Worm (Caenorhabditis elegans) whole organism, late embryonic: ENCODE data around the gene F32D8.11.

ENCODE experiments used
- C08G9.2 ChIP-seq: sonication (generic microtip); optimal IDR thresholded peaks from 2 replicates; lab custom pipeline; 2016; ENCODE audit warnings: mild to moderate bottlenecking, missing genetic modification characterization, moderate library complexity, missing compliant biosample characterization
- T23F11.4 ChIP-seq: fragments of 200-800 bp; sonication (Bioruptor generic); optimal IDR thresholded peaks from 2 replicates; lab custom pipeline; 2018; ENCODE audit warnings: mild to moderate bottlenecking, missing genetic modification characterization, missing compliant biosample characterization
- Y22D7AL.16 ChIP-seq: sonication (generic microtip); optimal IDR thresholded peaks from 2 replicates; lab custom pipeline; 2016; ENCODE audit warnings: missing genetic modification characterization, missing compliant biosample characterization
- ama-1 ChIP-seq: fragments of 150-350 bp; optimal IDR thresholded peaks from 2 replicates; lab custom pipeline; 2014
- ceh-2 ChIP-seq: sonication (generic microtip); optimal IDR thresholded peaks from 2 replicates; lab custom pipeline; 2016; ENCODE audit warnings: missing genotype, missing genetic modification characterization, missing compliant biosample characterization
- ceh-31 ChIP-seq: sonication (generic microtip); optimal IDR thresholded peaks from 2 replicates; lab custom pipeline; 2016; ENCODE audit warnings: missing genetic modification characterization, missing compliant biosample characterization
- ceh-45 ChIP-seq: fragments of 200-800 bp; sonication (Bioruptor generic); IDR thresholded peaks from 2 replicates; pipeline ENCODE4 v1.3.6; 2022; ENCODE audit warnings: missing genetic modification reagents, missing genetic modification characterization, missing compliant biosample characterization
- ceh-9 ChIP-seq: sonication (generic microtip); optimal IDR thresholded peaks from 2 replicates; lab custom pipeline; 2016; ENCODE audit warnings: mild to moderate bottlenecking, missing genetic modification characterization, inconsistent platforms, missing compliant biosample characterization
- elt-2 ChIP-seq: sonication (generic microtip); optimal IDR thresholded peaks from 2 replicates; lab custom pipeline; 2016; ENCODE audit warnings: missing genetic modification reagents, missing genetic modification characterization, missing compliant biosample characterization
- elt-4 ChIP-seq: sonication (generic microtip); optimal IDR thresholded peaks from 2 replicates; lab custom pipeline; 2016; ENCODE audit warnings: missing genetic modification characterization, missing compliant biosample characterization
- ets-4 ChIP-seq: sonication (generic microtip); optimal IDR thresholded peaks from 2 replicates; lab custom pipeline; 2016; ENCODE audit warnings: missing genetic modification characterization, missing compliant biosample characterization
- fax-1 ChIP-seq: sonication (generic microtip); optimal IDR thresholded peaks from 2 replicates; lab custom pipeline; 2016; ENCODE audit warnings: missing genotype, missing genetic modification characterization, missing compliant biosample characterization
- fkh-10 ChIP-seq: fragments of 150-350 bp; optimal IDR thresholded peaks from 2 replicates; lab custom pipeline; 2014; ENCODE audit warnings: missing biosample characterization, missing genetic modification reagents, missing genetic modification characterization
- gmeb-2 ChIP-seq: sonication (generic microtip); optimal IDR thresholded peaks from 2 replicates; lab custom pipeline; 2016; ENCODE audit warnings: missing genetic modification characterization, inconsistent platforms, missing compliant biosample characterization
- hlh-13 ChIP-seq: fragments of 200-800 bp; sonication (Bioruptor generic); optimal IDR thresholded peaks from 2 replicates; lab custom pipeline; 2018; ENCODE audit warnings: mild to moderate bottlenecking, missing genetic modification characterization, missing compliant biosample characterization
- hlh-15 ChIP-seq: sonication (generic microtip); optimal IDR thresholded peaks from 2 replicates; lab custom pipeline; 2016; ENCODE audit warnings: missing genetic modification characterization, missing compliant biosample characterization
- hlh-6 ChIP-seq: sonication (generic microtip); optimal IDR thresholded peaks from 2 replicates; lab custom pipeline; 2016; ENCODE audit warnings: missing genotype, missing genetic modification characterization, missing compliant biosample characterization
- odd-2 ChIP-seq: sonication (generic microtip); optimal IDR thresholded peaks from 2 replicates; lab custom pipeline; 2017; ENCODE audit warnings: antibody characterized with exemption, mild to moderate bottlenecking, missing genetic modification characterization, missing compliant biosample characterization
- pha-2 ChIP-seq: sonication (generic microtip); optimal IDR thresholded peaks from 2 replicates; lab custom pipeline; 2017; ENCODE audit warnings: mild to moderate bottlenecking, missing genetic modification characterization, missing compliant biosample characterization
- pha-4 ChIP-seq: fragments of 150-350 bp; optimal IDR thresholded peaks from 2 replicates; lab custom pipeline; 2018; ENCODE audit warnings: missing biosample characterization, missing genetic modification reagents, missing genetic modification characterization
- pqm-1 ChIP-seq: sonication (generic microtip); optimal IDR thresholded peaks from 2 replicates; lab custom pipeline; 2016; ENCODE audit warnings: missing genetic modification characterization, missing compliant biosample characterization
- ref-2 ChIP-seq: sonication (generic microtip); optimal IDR thresholded peaks from 2 replicates; lab custom pipeline; 2016; ENCODE audit warnings: missing genetic modification characterization, missing compliant biosample characterization
- sdc-2 ChIP-seq: sonication (generic microtip); optimal IDR thresholded peaks from 2 replicates; lab custom pipeline; 2016; ENCODE audit warnings: missing genotype, missing genetic modification characterization, missing compliant biosample characterization
- sox-2 ChIP-seq: fragments of 200-800 bp; sonication (Bioruptor generic); IDR thresholded peaks from 2 replicates; pipeline ENCODE4 v1.3.6; 2022; ENCODE audit warnings: missing genetic modification reagents, missing genetic modification characterization, missing compliant biosample characterization
- tbx-2 ChIP-seq: sonication (generic microtip); optimal IDR thresholded peaks from 2 replicates; lab custom pipeline; 2016; ENCODE audit warnings: missing genetic modification characterization, missing compliant biosample characterization
- ttx-3 ChIP-seq: sonication (generic microtip); optimal IDR thresholded peaks from 2 replicates; lab custom pipeline; 2016; ENCODE audit warnings: missing genetic modification reagents, missing genetic modification characterization, missing compliant biosample characterization
- unc-3 ChIP-seq, 2 experiments: fragments of 200-800 bp in 1 of 2; sonication (Bioruptor generic) in 1 of 2; sonication (generic microtip) in 1 of 2; conservative IDR thresholded peaks in 1 of 2; optimal IDR thresholded peaks in 1 of 2; 2 replicates each; pipeline versions ENCODE4 v1.3.6 to Lab custom; 2016 to 2022; ENCODE audit warnings: missing compliant biosample characterization in 2 of 2, missing genetic modification characterization in 2 of 2, missing genetic modification reagents in 1 of 2
- unc-42 ChIP-seq: sonication (generic microtip); optimal IDR thresholded peaks from 2 replicates; lab custom pipeline; 2016; ENCODE audit warnings: missing genotype, missing genetic modification characterization, missing compliant biosample characterization
- zip-5 ChIP-seq: sonication (generic microtip); optimal IDR thresholded peaks from 2 replicates; lab custom pipeline; 2016; ENCODE audit warnings: missing genetic modification characterization, missing compliant biosample characterization

The F32D8.11 gene

ce11 chrV:10883478-10883877 lies 5.5 kb downstream of the F32D8.11 start, which contains the start of gene F32D8.2:
F32D8.2 (plus strand) TSS chrV:10883778.
- TF ChIP-seq pha-2 (tag; lab: Kevin White, UChicago) = no peak
- TF ChIP-seq ceh-45 = no peak
- no peak for TF ChIP-seq elt-4 (tag; lab: Kevin White, UChicago)

- TF ChIP-seq unc-42 (tag; lab: Kevin White, UChicago) (peak; percentile 85), Y22D7AL.16 (tag; lab: Kevin White, UChicago) (no peak), ceh-31 (tag; lab: Kevin White, UChicago) (peak; percentile 26), sdc-2 (tag; lab: Kevin White, UChicago) (no peak), sox-2 (GFP tag; lab: Robert Waterston, UW) (no peak), ceh-9 (tag; lab: Kevin White, UChicago) (no peak)
- TF ChIP-seq, all 69 proteins: peak for 2
Observed at ce11 chrV:10880138-10880882, 8.6 kb downstream of the F32D8.11 start, which contains the start of gene F32D8.1. F32D8.1 (plus strand) TSS chrV:10880832.

- TF ChIP-seq elt-2 (peak; percentile 76), fkh-10 (GFP tag; lab: Kevin White, UChicago) (no peak)
Observed at ce11 chrV:10877808-10878600, 10.9 kb downstream of the F32D8.11 start.

ce11 chrV:10876512-10876911 lies 12.4 kb downstream of the F32D8.11 start:
- no peak for TF ChIP-seq T23F11.4 (GFP tag; lab: Kevin White, UChicago)
- no peak for TF ChIP-seq tbx-2 (tag; lab: Kevin White, UChicago)
- TF ChIP-seq odd-2 (tag; lab: Kevin White, UChicago) = no peak
- no peak for TF ChIP-seq unc-3 (GFP tag; conservative IDR thresholded peaks at IDR 0.05; lab: Robert Waterston, UW)
- TF ChIP-seq unc-3 (tag; optimal IDR thresholded peaks at IDR 0.05; lab: Kevin White, UChicago) = no peak
- no peak for TF ChIP-seq gmeb-2 (tag; lab: Kevin White, UChicago)
- no peak for TF ChIP-seq ceh-2 (tag; lab: Kevin White, UChicago)

ce11 chrV:10874938-10875599 lies 13.9 kb downstream of the F32D8.11 start:
- TF ChIP-seq unc-42 (tag; lab: Kevin White, UChicago) (peak; percentile 90), unc-3 (GFP tag; conservative IDR thresholded peaks at IDR 0.05; lab: Robert Waterston, UW) (no peak), unc-3 (tag; optimal IDR thresholded peaks at IDR 0.05; lab: Kevin White, UChicago) (no peak), fax-1 (tag; lab: Kevin White, UChicago) (no peak), zip-5 (no peak)

- no peak for TF ChIP-seq ceh-31 (tag; lab: Kevin White, UChicago)
- TF ChIP-seq C08G9.2 (tag; lab: Kevin White, UChicago) = no peak
- TF ChIP-seq ets-4 (tag; lab: Kevin White, UChicago) = no peak
- TF ChIP-seq ref-2 (tag; lab: Kevin White, UChicago) = no peak
- TF ChIP-seq hlh-15 = no peak
- TF ChIP-seq pqm-1 (tag; lab: Kevin White, UChicago) = no peak
- no peak for TF ChIP-seq ceh-45
- TF ChIP-seq pha-4 (tag; lab: Kevin White, UChicago) = no peak
- no peak for TF ChIP-seq hlh-13 (GFP tag; lab: Kevin White, UChicago)
- no peak for TF ChIP-seq hlh-6
- TF ChIP-seq ama-1 (lab: Kevin White, UChicago) = no peak
- TF ChIP-seq ttx-3 (tag; lab: Kevin White, UChicago) = no peak
- no peak for TF ChIP-seq ceh-9 (tag; lab: Kevin White, UChicago)
Observed at ce11 chrV:10873190-10873589, 15.7 kb downstream of the F32D8.11 start.
